Fruit fly (Drosophila melanogaster) whole organism, prepupa: ENCODE results near the gene CG4820.

Source experiments
- Blimp-1 ChIP-seq: fragments of 200-800 bp; sonication (Bioruptor generic); optimal IDR thresholded peaks from 3 replicates; lab custom pipeline; 2017; ENCODE audit warnings: missing biosample characterization, missing genetic modification characterization, mild to moderate bottlenecking, moderate library complexity, missing genetic modification reagents
- CG10631 ChIP-seq: fragments of 200-800 bp; sonication (Bioruptor generic); optimal IDR thresholded peaks from 2 replicates; lab custom pipeline; 2016; ENCODE audit warnings: missing biosample characterization, missing genetic modification characterization
- CG10669 ChIP-seq: fragments of 200-800 bp; sonication (Bioruptor generic); optimal IDR thresholded peaks from 3 replicates; lab custom pipeline; 2018; ENCODE audit warnings: missing biosample characterization, mild to moderate bottlenecking, missing genetic modification characterization, moderate library complexity
- CG11762 ChIP-seq: fragments of 200-800 bp; sonication (Bioruptor generic); optimal IDR thresholded peaks from 3 replicates; lab custom pipeline; 2016; ENCODE audit warnings: missing biosample characterization, missing genetic modification characterization; ENCODE audit not compliant: insufficient read depth
- CG15336 ChIP-seq: fragments of 200-800 bp; sonication (Bioruptor generic); IDR thresholded peaks from 2 replicates; pipeline ENCODE4 v1.3.6; 2022; ENCODE audit warnings: missing biosample characterization, missing genetic modification characterization
- CG1621 ChIP-seq: fragments of 200-800 bp; sonication (Bioruptor generic); optimal IDR thresholded peaks from 3 replicates; lab custom pipeline; 2018; ENCODE audit warnings: missing biosample characterization, mild to moderate bottlenecking, missing genetic modification characterization
- CG16779 ChIP-seq: fragments of 200-800 bp; sonication (Bioruptor generic); optimal IDR thresholded peaks from 3 replicates; lab custom pipeline; 2017; ENCODE audit warnings: missing biosample characterization, mild to moderate bottlenecking, missing genetic modification characterization
- CG31627 ChIP-seq: fragments of 200-800 bp; sonication (Bioruptor generic); optimal IDR thresholded peaks from 3 replicates; lab custom pipeline; 2016; ENCODE audit warnings: missing biosample characterization, missing genetic modification characterization
- CG32006 ChIP-seq: fragments of 200-800 bp; sonication (Bioruptor generic); optimal IDR thresholded peaks from 3 replicates; lab custom pipeline; 2017; ENCODE audit warnings: missing biosample characterization, mild to moderate bottlenecking, missing genetic modification characterization
- CG34406 ChIP-seq: fragments of 200-800 bp; sonication (Bioruptor generic); optimal IDR thresholded peaks from 3 replicates; lab custom pipeline; 2016; ENCODE audit warnings: missing biosample characterization, missing genetic modification characterization
- CG4318 ChIP-seq: fragments of 200-800 bp; sonication (Bioruptor generic); optimal IDR thresholded peaks from 3 replicates; lab custom pipeline; 2017; ENCODE audit warnings: missing biosample characterization, mild to moderate bottlenecking, missing genetic modification characterization
- CG6163 ChIP-seq: fragments of 200-800 bp; sonication (Bioruptor generic); IDR thresholded peaks from 3 replicates; pipeline ENCODE4 v1.3.6; 2022; ENCODE audit warnings: missing biosample characterization, missing genetic modification characterization
- CG6276 ChIP-seq: fragments of 200-800 bp; sonication (Bioruptor generic); optimal IDR thresholded peaks from 2 replicates; lab custom pipeline; 2017; ENCODE audit warnings: missing biosample characterization, mild to moderate bottlenecking, missing genetic modification characterization
- CG6792 ChIP-seq: fragments of 200-800 bp; sonication (Bioruptor generic); optimal IDR thresholded peaks from 3 replicates; lab custom pipeline; 2016; ENCODE audit warnings: missing biosample characterization, missing genetic modification characterization
- CG6854 ChIP-seq: fragments of 200-800 bp; sonication (Bioruptor generic); optimal IDR thresholded peaks from 2 replicates; lab custom pipeline; 2017; ENCODE audit warnings: missing biosample characterization, mild to moderate bottlenecking, missing genetic modification characterization
- CG7368 ChIP-seq: fragments of 200-800 bp; sonication (Bioruptor generic); optimal IDR thresholded peaks from 3 replicates; lab custom pipeline; 2016; ENCODE audit warnings: missing biosample characterization, missing genetic modification characterization
- CG8119 ChIP-seq: fragments of 200-800 bp; sonication (Bioruptor generic); IDR thresholded peaks from 3 replicates; pipeline ENCODE4 v1.3.6; 2022; ENCODE audit warnings: missing biosample characterization, missing genetic modification characterization
- CG8319 ChIP-seq: fragments of 200-800 bp; sonication (Bioruptor generic); optimal IDR thresholded peaks from 3 replicates; lab custom pipeline; 2016; ENCODE audit warnings: missing biosample characterization, missing genetic modification characterization
- CG8632 ChIP-seq: fragments of 200-800 bp; sonication (Bioruptor generic); optimal IDR thresholded peaks from 3 replicates; lab custom pipeline; 2016; ENCODE audit warnings: missing biosample characterization, missing genetic modification characterization
- CG9139 ChIP-seq: fragments of 200-800 bp; sonication (Bioruptor generic); optimal IDR thresholded peaks from 3 replicates; lab custom pipeline; 2017; ENCODE audit warnings: missing biosample characterization, mild to moderate bottlenecking, missing genetic modification characterization
- Eip78C ChIP-seq: fragments of 200-800 bp; sonication (Bioruptor generic); peaks from one replicate; lab custom pipeline; 2016; ENCODE audit warnings: missing biosample characterization, missing genetic modification characterization
- Eip93F ChIP-seq: fragments of 200-800 bp; sonication (Bioruptor generic); optimal IDR thresholded peaks from 2 replicates; lab custom pipeline; 2016; ENCODE audit warnings: missing biosample characterization, mild to moderate bottlenecking, missing genetic modification characterization
- Ets21C ChIP-seq: fragments of 200-800 bp; sonication (Bioruptor generic); optimal IDR thresholded peaks from 3 replicates; lab custom pipeline; 2016; ENCODE audit warnings: missing biosample characterization, missing genetic modification characterization
- Ets96B ChIP-seq: fragments of 200-800 bp; optimal IDR thresholded peaks from 2 replicates; lab custom pipeline; 2019; ENCODE audit warnings: missing biosample characterization, mild to moderate bottlenecking, missing genetic modification characterization, moderate library complexity
- Gug ChIP-seq: fragments of 200-800 bp; sonication (Bioruptor generic); IDR thresholded peaks from 2 replicates; pipeline ENCODE4 v1.3.6; 2022; ENCODE audit warnings: missing biosample characterization, missing genetic modification characterization
- Hr38 ChIP-seq: sonication (Bioruptor generic); optimal IDR thresholded peaks from 2 replicates; lab custom pipeline; 2016; ENCODE audit warnings: missing biosample characterization, missing genetic modification characterization
- Hr4 ChIP-seq: fragments of 200-800 bp; sonication (Bioruptor generic); optimal IDR thresholded peaks from 3 replicates; lab custom pipeline; 2016; ENCODE audit warnings: missing biosample characterization, missing genetic modification characterization
- Met ChIP-seq: fragments of 200-800 bp; sonication (Bioruptor generic); optimal IDR thresholded peaks from 3 replicates; lab custom pipeline; 2016; ENCODE audit warnings: missing biosample characterization, missing genetic modification characterization
- OdsH ChIP-seq: fragments of 200-800 bp; sonication (Bioruptor generic); optimal IDR thresholded peaks from 3 replicates; lab custom pipeline; 2016; ENCODE audit warnings: missing biosample characterization, missing genetic modification characterization
- Smox ChIP-seq: fragments of 200-800 bp; sonication (Bioruptor generic); optimal IDR thresholded peaks from 3 replicates; lab custom pipeline; 2016; ENCODE audit warnings: missing biosample characterization, missing genetic modification characterization
- Sox14 ChIP-seq: fragments of 200-800 bp; sonication (Bioruptor generic); optimal IDR thresholded peaks from 3 replicates; lab custom pipeline; 2016; ENCODE audit warnings: missing biosample characterization, missing genetic modification characterization
- Sox15 ChIP-seq: fragments of 200-800 bp; sonication (Bioruptor generic); optimal IDR thresholded peaks from 3 replicates; lab custom pipeline; 2016; ENCODE audit warnings: missing biosample characterization, missing genetic modification characterization
- achi ChIP-seq: fragments of 200-800 bp; sonication (Bioruptor generic); optimal IDR thresholded peaks from 3 replicates; lab custom pipeline; 2016; ENCODE audit warnings: missing biosample characterization, missing genetic modification characterization
- acj6 ChIP-seq: fragments of 200-800 bp; sonication (Bioruptor generic); optimal IDR thresholded peaks from 3 replicates; lab custom pipeline; 2016; ENCODE audit warnings: missing biosample characterization, missing genetic modification characterization
- cyc ChIP-seq: fragments of 200-800 bp; sonication (Bioruptor generic); optimal IDR thresholded peaks from 3 replicates; lab custom pipeline; 2016; ENCODE audit warnings: missing biosample characterization, missing genetic modification characterization
- dac ChIP-seq: fragments of 200-800 bp; sonication (Bioruptor generic); optimal IDR thresholded peaks from 2 replicates; lab custom pipeline; 2017; ENCODE audit warnings: missing biosample characterization, mild to moderate bottlenecking, missing genetic modification characterization
- eg ChIP-seq: fragments of 200-800 bp; sonication (Bioruptor generic); IDR thresholded peaks from 3 replicates; pipeline ENCODE4 v1.3.6; 2022; ENCODE audit warnings: missing biosample characterization, missing genetic modification characterization
- esn ChIP-seq: fragments of 200-800 bp; sonication (Bioruptor generic); optimal IDR thresholded peaks from 2 replicates; lab custom pipeline; 2016; ENCODE audit warnings: missing biosample characterization, mild to moderate bottlenecking, missing genetic modification characterization, moderate library complexity
- fd59A ChIP-seq: fragments of 200-800 bp; sonication (Bioruptor generic); optimal IDR thresholded peaks from 2 replicates; lab custom pipeline; 2017; ENCODE audit warnings: missing biosample characterization, mild to moderate bottlenecking, missing genetic modification characterization, missing genetic modification reagents
- fd85E ChIP-seq: fragments of 200-800 bp; sonication (Bioruptor generic); optimal IDR thresholded peaks from 3 replicates; lab custom pipeline; 2016; ENCODE audit warnings: missing biosample characterization, missing genetic modification characterization
- fkh ChIP-seq: fragments of 200-800 bp; sonication (Bioruptor generic); optimal IDR thresholded peaks from 3 replicates; lab custom pipeline; 2017; ENCODE audit warnings: missing biosample characterization, mild to moderate bottlenecking, missing genetic modification characterization, moderate library complexity
- net ChIP-seq: fragments of 200-800 bp; sonication (Bioruptor generic); optimal IDR thresholded peaks from 3 replicates; lab custom pipeline; 2016; ENCODE audit warnings: missing biosample characterization, missing genetic modification characterization
- pdm3 ChIP-seq: fragments of 200-800 bp; sonication (Bioruptor generic); optimal IDR thresholded peaks from 3 replicates; lab custom pipeline; 2016; ENCODE audit warnings: missing biosample characterization, missing genetic modification characterization
- salr ChIP-seq, 2 experiments: fragments of 200-800 bp; sonication (Bioruptor generic); optimal IDR thresholded peaks; 3 replicates each; lab custom pipeline; 2016 to 2018; ENCODE audit warnings: missing biosample characterization in 2 of 2, missing genetic modification characterization in 2 of 2, mild to moderate bottlenecking in 1 of 2
- ss ChIP-seq, 2 experiments: fragments of 200-800 bp; sonication (Bioruptor generic); optimal IDR thresholded peaks; 2 replicates in 1 of 2; 3 replicates in 1 of 2; lab custom pipeline; 2017 to 2018; ENCODE audit warnings: mild to moderate bottlenecking in 2 of 2, missing biosample characterization in 2 of 2, missing genetic modification characterization in 2 of 2, moderate library complexity in 1 of 2
- svp ChIP-seq: fragments of 200-800 bp; sonication (Bioruptor generic); peaks from one replicate; lab custom pipeline; 2016; ENCODE audit warnings: missing biosample characterization, missing genetic modification characterization
- topi ChIP-seq: fragments of 200-800 bp; sonication (Bioruptor generic); optimal IDR thresholded peaks from 3 replicates; lab custom pipeline; 2016; ENCODE audit warnings: missing biosample characterization, missing genetic modification characterization

The CG4820 gene

dm6 chr3R:11221437-11222230, 5.3 kb downstream of the CG4820 start, which contains the start of the genes CG6693 and RpL3 (continued):
- TF ChIP-seq CG8632 (GFP tag; lab: Kevin White, UChicago), result peak; percentile 40
- TF ChIP-seq Smox (GFP tag; lab: Kevin White, UChicago), result peak; percentile 63
- peak; percentile 93 for TF ChIP-seq CG6854 (GFP tag; lab: Kevin White, UChicago)
- TF ChIP-seq CG8319 (GFP tag; lab: Kevin White, UChicago), result no peak
- peak; percentile 72; the same call in 2 of the 3 replicates for TF ChIP-seq eg (GFP tag; lab: Robert Waterston, UW)
- no peak for TF ChIP-seq CG10631
- peak; percentile 91 for TF ChIP-seq Eip78C (GFP tag; lab: Kevin White, UChicago)
- peak; percentile 52 for TF ChIP-seq CG34406 (GFP tag; lab: Kevin White, UChicago)
- TF ChIP-seq CG8119 (GFP tag; lab: Robert Waterston, UW), result peak; percentile 52; the same call in 2 of the 3 replicates
- TF ChIP-seq Gug, result no peak
- TF ChIP-seq pdm3 (GFP tag; lab: Kevin White, UChicago), result peak; percentile 64
- TF ChIP-seq Sox15, result no peak
- peak; percentile 75 for TF ChIP-seq CG9139 (GFP tag; lab: Kevin White, UChicago)
- peak; percentile 44; the same call in 1 of the 2 replicates for TF ChIP-seq CG15336 (GFP tag; lab: Robert Waterston, UW)
- TF ChIP-seq fd85E (GFP tag; lab: Kevin White, UChicago), result peak; percentile 53
- no peak for TF ChIP-seq dac (GFP tag; lab: Kevin White, UChicago)
- peak; percentile 82 to 83 for TF ChIP-seq ss (GFP tag; optimal IDR thresholded peaks at IDR 0.05; lab: Kevin White, UChicago)
- no peak for TF ChIP-seq CG32006
- TF ChIP-seq Sox14 (GFP tag; lab: Kevin White, UChicago), result peak; percentile 53
- TF ChIP-seq net (GFP tag; lab: Kevin White, UChicago), result peak; percentile 77
- no peak for TF ChIP-seq svp (GFP tag; lab: Kevin White, UChicago)
- peak; percentile 23 for TF ChIP-seq fd59A (GFP tag; lab: Kevin White, UChicago)
- TF ChIP-seq Blimp-1 (GFP tag; lab: Kevin White, UChicago), result peak; percentile 38
- TF ChIP-seq CG4318, result no peak
- peak; percentile 59 for TF ChIP-seq CG7368 (GFP tag; lab: Kevin White, UChicago)
- peak; percentile 68 for TF ChIP-seq CG6163
- peak; percentile 28 for TF ChIP-seq Ets21C (GFP tag; lab: Kevin White, UChicago)
- no peak for TF ChIP-seq acj6 (GFP tag; lab: Kevin White, UChicago)
- peak; percentile 78 for TF ChIP-seq CG16779 (tag; lab: Kevin White, UChicago)
- TF ChIP-seq Hr4 (GFP tag; lab: Kevin White, UChicago), result no peak
- TF ChIP-seq salr (GFP tag; optimal IDR thresholded peaks at IDR 0.05; lab: Kevin White, UChicago), result peak in 1 of 2 experiments; percentile 50
- no peak for TF ChIP-seq Eip93F (GFP tag; lab: Kevin White, UChicago)
- TF ChIP-seq achi, result peak; percentile 47
- peak; percentile 22 for TF ChIP-seq CG31627 (GFP tag; lab: Kevin White, UChicago)
- peak; percentile 58 for TF ChIP-seq CG1621
- peak; percentile 41 for TF ChIP-seq cyc (GFP tag; lab: Kevin White, UChicago)
- peak; percentile 59 for TF ChIP-seq Ets96B
- no peak for TF ChIP-seq OdsH
- TF ChIP-seq topi, result peak; percentile 78

dm6 chr3R:11222587-11222986, 6.3 kb downstream of the CG4820 start:
- no peak for TF ChIP-seq svp (GFP tag; lab: Kevin White, UChicago)
- no peak for TF ChIP-seq fkh (GFP tag; lab: Kevin White, UChicago)
- TF ChIP-seq net (GFP tag; lab: Kevin White, UChicago), result no peak
- TF ChIP-seq Met (GFP tag; lab: Kevin White, UChicago), result no peak
- no peak for TF ChIP-seq CG6276
- no peak for TF ChIP-seq CG6792
- TF ChIP-seq dac (GFP tag; lab: Kevin White, UChicago), result no peak
- TF ChIP-seq CG10669 (GFP tag; lab: Kevin White, UChicago), result no peak
- no peak for TF ChIP-seq Sox14 (GFP tag; lab: Kevin White, UChicago)
- TF ChIP-seq acj6 (GFP tag; lab: Kevin White, UChicago), result no peak
- TF ChIP-seq esn, result no peak
- TF ChIP-seq CG31627 (GFP tag; lab: Kevin White, UChicago), result no peak
- TF ChIP-seq CG11762, result no peak
- no peak for TF ChIP-seq CG6163
- no peak for TF ChIP-seq CG6854 (GFP tag; lab: Kevin White, UChicago)
- no peak for TF ChIP-seq Hr38 (GFP tag; lab: Kevin White, UChicago)
- no peak for TF ChIP-seq salr (GFP tag; optimal IDR thresholded peaks at IDR 0.05; lab: Kevin White, UChicago)
